Worm (Caenorhabditis elegans) whole organism, midembryonic: ENCODE results near the gene T08D10.5.

Source experiments
- T22C8.4 ChIP-seq: fragments of 200-800 bp; sonication (Bioruptor generic); IDR thresholded peaks from 2 replicates; pipeline ENCODE4 v1.3.6; 2022; ENCODE audit warnings: missing genetic modification characterization, missing compliant biosample characterization
- cog-1 ChIP-seq: sonication (generic microtip); optimal IDR thresholded peaks from 2 replicates; lab custom pipeline; 2016; ENCODE audit warnings: missing genetic modification characterization, missing compliant biosample characterization
- flt-1 ChIP-seq: fragments of 200-800 bp; sonication (Bioruptor generic); IDR thresholded peaks from 2 replicates; pipeline ENCODE4 v1.3.6; 2022; ENCODE audit warnings: missing genetic modification characterization, missing compliant biosample characterization
- klf-2 ChIP-seq: fragments of 200-800 bp; sonication (Bioruptor generic); conservative IDR thresholded peaks from 2 replicates; pipeline ENCODE4 v1.3.6; 2022; ENCODE audit warnings: missing genetic modification reagents, missing genetic modification characterization, missing compliant biosample characterization
- med-1 ChIP-seq: sonication (generic microtip); optimal IDR thresholded peaks from 2 replicates; lab custom pipeline; 2017; ENCODE audit warnings: missing genetic modification characterization, mild to moderate bottlenecking, missing compliant biosample characterization, antibody characterized with exemption, missing genetic modification reagents; ENCODE audit not compliant: insufficient read depth
- ref-1 ChIP-seq: fragments of 200-800 bp; sonication (Bioruptor generic); conservative IDR thresholded peaks from 2 replicates; pipeline ENCODE4 v1.3.6; 2022; ENCODE audit warnings: missing genetic modification reagents, missing genetic modification characterization, missing compliant biosample characterization
- tab-1 ChIP-seq: fragments of 200-800 bp; sonication (Bioruptor generic); IDR thresholded peaks from 2 replicates; pipeline ENCODE4 v1.3.6; 2022; ENCODE audit warnings: missing genetic modification characterization, missing compliant biosample characterization
- ztf-23 ChIP-seq: fragments of 200-800 bp; sonication (Bioruptor generic); IDR thresholded peaks from 2 replicates; pipeline ENCODE4 v1.3.6; 2022; ENCODE audit warnings: missing genetic modification reagents, missing genetic modification characterization, missing compliant biosample characterization
- ztf-29 ChIP-seq: fragments of 200-800 bp; sonication (Bioruptor generic); IDR thresholded peaks from 2 replicates; pipeline ENCODE4 v1.3.6; 2022; ENCODE audit warnings: missing genetic modification reagents, missing genetic modification characterization, missing compliant biosample characterization

T08D10.5 gene

DNA sequence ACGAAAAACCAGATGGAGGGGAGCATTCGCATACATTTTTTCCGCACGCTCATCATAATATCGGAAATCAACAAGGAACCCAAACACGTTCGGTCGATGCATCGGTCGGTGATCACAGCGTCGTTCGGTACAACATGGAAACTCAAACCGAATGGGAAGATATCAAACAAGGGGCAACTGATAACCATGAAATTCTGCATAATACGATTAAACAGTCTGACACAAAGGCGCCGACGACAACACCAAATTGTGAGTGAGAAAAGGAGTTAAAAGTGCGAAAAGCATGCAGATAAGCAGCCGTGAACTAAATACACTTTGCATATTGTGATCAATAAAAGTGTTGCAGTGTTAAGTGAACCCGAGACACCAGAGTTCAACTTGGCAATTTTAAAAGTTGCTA lies 32.1 kb upstream of the T08D10.5 start:
- TF ChIP-seq T22C8.4 (GFP tag; lab: Robert Waterston, UW) (no peak), ztf-29 (GFP tag; lab: Robert Waterston, UW) (no peak), ztf-23 (no peak), ref-1 (GFP tag; lab: Robert Waterston, UW) (no peak), tab-1 (no peak), flt-1 (no peak), cog-1 (tag; lab: Kevin White, UChicago) (no peak), med-1 (no peak), klf-2 (no peak)

DNA sequence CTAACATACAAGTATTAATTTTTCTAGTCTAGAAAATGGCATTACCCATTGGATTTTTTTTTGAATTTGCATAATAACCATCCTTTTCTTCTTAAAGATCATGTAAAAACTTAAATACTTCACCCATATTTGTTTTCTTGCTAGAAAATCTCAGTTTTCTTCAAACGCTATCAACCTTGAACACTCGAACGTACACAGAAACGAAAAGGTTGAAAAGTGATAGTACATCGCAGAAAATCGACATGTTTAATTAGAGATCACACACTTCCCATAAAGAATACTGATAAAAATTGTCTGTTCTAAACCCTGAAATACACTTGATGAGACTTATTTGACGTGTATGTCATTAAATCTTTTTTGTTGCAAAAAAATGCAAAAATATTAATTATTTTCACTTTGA lies 29.8 kb upstream of the T08D10.5 start, which contains the start of gene F55G7.4:
Gene F55G7.4, plus strand, starts transcription at position 301 of the 400 bp plus-strand sequence.
- TF ChIP-seq T22C8.4 (GFP tag; lab: Robert Waterston, UW) = no peak
- no peak for TF ChIP-seq tab-1
- TF ChIP-seq ztf-29 (GFP tag; lab: Robert Waterston, UW) = no peak
- no peak for TF ChIP-seq med-1
- no peak for TF ChIP-seq cog-1 (tag; lab: Kevin White, UChicago)
- no peak for TF ChIP-seq ref-1 (GFP tag; lab: Robert Waterston, UW)
- TF ChIP-seq klf-2 = no peak
- TF ChIP-seq flt-1 = no peak
- no peak for TF ChIP-seq ztf-23

DNA sequence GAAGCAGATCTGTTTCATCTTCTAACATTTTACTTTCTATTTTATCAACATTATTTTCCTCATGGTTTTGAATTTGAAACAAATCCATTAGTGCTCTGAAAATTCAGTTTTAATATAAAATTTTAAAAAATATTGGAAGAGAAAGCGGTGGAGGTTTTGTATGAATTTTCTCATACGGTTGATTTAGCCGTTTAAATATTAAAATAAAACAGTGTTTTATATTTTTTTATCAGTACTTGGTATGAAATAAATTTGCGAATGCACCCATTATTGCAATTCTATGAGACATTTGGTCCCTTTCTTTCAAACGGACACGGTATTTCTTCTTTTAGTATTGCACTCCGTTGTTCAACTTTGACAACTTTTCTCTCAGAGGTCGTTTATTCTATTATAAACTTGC lies 25.8 kb upstream of the T08D10.5 start, which contains the start of gene dot-1.4:
Gene dot-1.4, minus strand, starts transcription at position 101 of the 400 bp plus-strand sequence.
- TF ChIP-seq ztf-23 (no peak), klf-2 (no peak), flt-1 (no peak), cog-1 (tag; lab: Kevin White, UChicago) (no peak), tab-1 (no peak), T22C8.4 (GFP tag; lab: Robert Waterston, UW) (no peak)

DNA sequence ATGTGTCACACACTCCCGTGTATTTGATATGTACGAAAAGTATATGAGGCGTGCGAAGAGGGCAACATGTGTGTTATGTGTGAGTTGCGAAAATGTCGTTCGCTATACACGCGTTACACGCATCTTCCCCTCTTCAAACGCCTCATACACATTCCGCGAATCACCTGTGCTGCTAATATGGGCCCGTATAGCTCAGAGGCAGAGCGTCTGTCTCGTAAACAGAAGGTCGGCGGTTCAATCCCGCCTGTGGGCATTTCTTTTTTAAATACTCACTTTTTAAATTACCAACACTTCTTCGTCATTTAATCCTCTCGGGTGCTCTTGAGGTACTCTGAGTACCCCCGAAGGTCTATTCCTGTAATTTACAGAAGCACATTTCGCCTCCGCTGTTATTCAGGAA lies 23.8 kb upstream of the T08D10.5 start:
- 0 out of 2 replicates have a peak, but pooled peaks have one; percentile 32 for TF ChIP-seq flt-1
- TF ChIP-seq ztf-23 = no peak
- TF ChIP-seq tab-1 = 0 out of 2 replicates have a peak, but pooled peaks have one; percentile 32

DNA sequence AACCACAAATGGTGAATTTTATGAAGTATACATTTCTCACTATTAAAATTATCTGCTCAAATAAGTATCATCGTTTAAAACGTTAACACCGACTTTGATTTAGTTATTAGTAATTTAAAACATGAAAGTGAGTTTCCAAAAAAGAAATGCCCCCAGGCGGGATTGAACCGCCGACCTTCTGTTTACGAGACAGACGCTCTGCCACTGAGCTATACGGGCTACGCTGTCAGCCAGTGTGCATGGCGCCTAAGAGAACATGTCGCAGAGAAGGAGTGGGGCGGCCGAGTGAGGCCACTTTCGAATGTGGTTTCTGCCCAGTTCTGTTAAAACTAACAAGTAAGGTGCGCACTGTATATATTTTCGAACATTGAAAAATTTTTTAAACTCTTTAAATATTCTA lies 22.4 kb upstream of the T08D10.5 start:
- peak; percentile 92 for TF ChIP-seq flt-1
- TF ChIP-seq T22C8.4 (GFP tag; lab: Robert Waterston, UW) = peak; percentile 63; the same call in 1 of the 2 replicates
- TF ChIP-seq tab-1 = peak; percentile 90
- TF ChIP-seq med-1 = peak; percentile 41
- peak; percentile 69 for TF ChIP-seq cog-1 (tag; lab: Kevin White, UChicago)
- peak; percentile 85 for TF ChIP-seq ztf-23
- TF ChIP-seq klf-2 = peak; percentile 79
- TF ChIP-seq ztf-29 (GFP tag; lab: Robert Waterston, UW) = 0 out of 2 replicates have a peak, but pooled peaks have one; percentile 58
- TF ChIP-seq ref-1 (GFP tag; lab: Robert Waterston, UW) = peak; percentile 72

DNA sequence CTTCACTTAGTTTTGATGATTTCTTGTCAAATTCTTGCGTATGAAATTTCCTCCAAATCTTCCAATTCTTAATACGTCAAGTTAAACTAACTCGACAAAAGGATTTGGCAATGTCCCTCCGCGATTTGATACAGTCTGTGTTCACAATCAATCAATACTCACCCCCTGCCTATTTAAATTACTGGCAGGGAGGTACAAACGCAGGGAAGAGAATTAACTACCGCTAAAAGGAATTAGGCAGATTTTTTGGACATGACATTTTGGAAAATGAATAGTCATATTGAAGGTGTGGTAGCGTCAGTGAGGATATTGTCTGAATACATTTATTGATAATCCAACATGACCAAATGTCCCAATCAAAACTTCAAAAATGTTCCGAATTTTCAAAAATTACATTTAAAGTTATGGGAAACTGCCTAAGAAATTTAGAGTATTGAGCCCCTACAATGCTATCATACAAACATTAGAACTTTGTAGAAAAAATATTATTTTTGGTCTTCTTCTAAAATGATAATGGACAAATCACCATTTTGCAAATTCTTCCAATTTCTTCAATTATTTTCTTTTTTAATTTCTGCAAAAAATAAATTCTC lies 19.9 kb upstream of the T08D10.5 start:
- TF ChIP-seq T22C8.4 (GFP tag; lab: Robert Waterston, UW) = peak; percentile 100
- TF ChIP-seq flt-1 = peak; percentile 90
- TF ChIP-seq cog-1 (tag; lab: Kevin White, UChicago) = peak; percentile 95
- TF ChIP-seq klf-2 = peak; percentile 67
- TF ChIP-seq ztf-23 = peak; percentile 86
- peak; percentile 64 for TF ChIP-seq med-1
- peak; percentile 74; the same call in 1 of the 2 replicates for TF ChIP-seq tab-1
- peak; percentile 48 for TF ChIP-seq ref-1 (GFP tag; lab: Robert Waterston, UW)
- no peak for TF ChIP-seq ztf-29 (GFP tag; lab: Robert Waterston, UW)

DNA sequence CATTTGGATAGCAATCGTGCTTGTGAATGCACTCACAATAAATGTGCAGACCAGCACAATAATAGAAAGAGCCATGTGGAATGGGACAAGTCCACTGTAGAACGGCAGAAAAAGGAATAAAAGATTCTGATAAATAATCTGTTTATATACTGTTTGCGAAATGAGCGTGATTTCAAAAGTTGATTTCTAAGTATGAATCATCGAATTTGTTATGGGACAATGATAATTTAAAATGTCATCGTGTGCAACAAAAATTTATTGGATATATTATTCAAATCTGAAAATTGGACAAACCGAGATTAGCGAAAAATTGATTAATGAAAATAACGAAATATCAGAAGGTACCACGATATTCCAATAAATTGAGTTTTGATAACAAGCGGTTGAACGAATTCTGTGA lies 18.5 kb upstream of the T08D10.5 start, which contains the start of gene F55G7.5:
Gene F55G7.5, minus strand, starts transcription at position 101 of the 400 bp plus-strand sequence.
- TF ChIP-seq flt-1 (no peak), cog-1 (tag; lab: Kevin White, UChicago) (no peak), ztf-29 (GFP tag; lab: Robert Waterston, UW) (no peak), klf-2 (no peak), med-1 (no peak), tab-1 (no peak), ztf-23 (no peak), ref-1 (GFP tag; lab: Robert Waterston, UW) (no peak)

DNA sequence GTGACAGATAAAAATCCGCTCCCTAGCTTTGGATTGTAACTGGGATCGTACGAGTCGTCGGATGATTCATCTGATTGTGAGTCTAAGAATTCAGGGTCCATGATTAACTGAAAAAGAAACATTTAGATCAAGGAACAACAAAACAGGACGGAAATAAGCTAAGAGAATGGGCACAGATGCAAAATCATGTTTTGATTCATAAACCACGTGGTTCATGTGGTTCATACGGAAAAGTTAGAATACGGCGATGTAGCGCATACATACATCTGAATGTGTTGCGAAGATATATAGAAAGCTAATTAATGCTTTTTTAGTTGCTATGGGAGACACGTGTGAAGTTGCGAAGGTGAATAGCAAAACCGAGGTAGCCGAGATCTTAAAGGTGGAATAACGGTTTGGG lies 15.4 kb upstream of the T08D10.5 start, which contains the start of gene F55G7.3:
Gene F55G7.3, minus strand, starts transcription at position 101 of the 400 bp plus-strand sequence.
- TF ChIP-seq ztf-23 (no peak), T22C8.4 (GFP tag; lab: Robert Waterston, UW) (no peak), klf-2 (no peak), med-1 (no peak), ref-1 (GFP tag; lab: Robert Waterston, UW) (no peak), flt-1 (no peak), cog-1 (tag; lab: Kevin White, UChicago) (no peak), tab-1 (no peak), ztf-29 (GFP tag; lab: Robert Waterston, UW) (no peak)

DNA sequence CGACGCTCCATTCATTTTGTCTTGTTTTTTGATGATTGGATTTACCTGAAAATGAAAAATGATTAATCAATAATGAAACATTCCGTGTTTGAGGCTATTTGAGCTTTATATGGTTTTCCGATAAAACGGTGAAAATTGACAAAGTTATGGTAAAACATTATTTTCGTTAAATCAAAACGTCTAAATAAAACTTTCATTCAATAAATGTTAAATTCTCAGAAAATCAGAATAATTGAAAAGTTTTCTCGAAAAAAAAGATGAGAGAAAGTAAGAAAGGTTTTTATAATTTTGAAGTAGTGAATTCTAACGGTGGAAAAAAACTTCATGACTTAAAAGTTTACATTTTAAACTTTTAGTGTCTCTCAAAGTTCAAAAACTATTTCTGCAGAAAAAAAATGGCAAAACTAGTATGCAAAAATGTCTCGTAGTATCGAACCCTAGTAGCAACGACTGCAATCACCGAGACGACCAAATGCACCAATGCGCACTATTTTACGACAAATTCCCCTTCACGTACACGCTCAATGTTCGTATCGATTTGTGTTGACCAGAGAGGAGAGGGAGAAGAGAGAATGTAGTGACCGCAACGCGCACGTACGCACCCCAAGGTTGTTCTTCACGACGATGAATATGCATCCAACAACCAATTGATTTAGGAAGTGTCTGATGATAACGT lies 10.4 kb upstream of the T08D10.5 start, which contains the start of gene nfya-1:
Gene nfya-1, minus strand, starts transcription at position 51 of the 676 bp plus-strand sequence.
- TF ChIP-seq ref-1 (GFP tag; lab: Robert Waterston, UW) (no peak), T22C8.4 (GFP tag; lab: Robert Waterston, UW) (peak; percentile 78), klf-2 (no peak), ztf-23 (no peak), cog-1 (tag; lab: Kevin White, UChicago) (peak; percentile 32), tab-1 (no peak), med-1 (no peak), ztf-29 (GFP tag; lab: Robert Waterston, UW) (no peak), flt-1 (no peak)
